Worm (Caenorhabditis elegans): Measurements from ENCODE around the gene osm-5.

- TF ChIP-seq ref-1 (GFP tag; conservative IDR thresholded peaks at IDR 0.05) = no peak
- TF ChIP-seq tab-1 (GFP tag; IDR thresholded peaks at IDR 0.05) = no peak
- TF ChIP-seq ztf-29 (GFP tag; IDR thresholded peaks at IDR 0.05) = no peak
- no peak for TF ChIP-seq cog-1 (tag; optimal IDR thresholded peaks at IDR 0.05)
- TF ChIP-seq ztf-23 (GFP tag; IDR thresholded peaks at IDR 0.05) = no peak
Observed at ce11 chrX:2978100-2978499, 6.0 kb upstream of the osm-5 start.
